Fruit fly (Drosophila melanogaster) S2 (cell line): Measurements from ENCODE around the gene CG8209.

Experiments used
- CG8478 ChIP-seq: fragments of >200 bp; optimal IDR thresholded peaks from 2 replicates; lab custom pipeline; 2018
- CTCF ChIP-seq, 2 experiments: fragments of >200 bp; optimal IDR thresholded peaks; 2 replicates each; lab custom pipeline; 2018

DNA sequence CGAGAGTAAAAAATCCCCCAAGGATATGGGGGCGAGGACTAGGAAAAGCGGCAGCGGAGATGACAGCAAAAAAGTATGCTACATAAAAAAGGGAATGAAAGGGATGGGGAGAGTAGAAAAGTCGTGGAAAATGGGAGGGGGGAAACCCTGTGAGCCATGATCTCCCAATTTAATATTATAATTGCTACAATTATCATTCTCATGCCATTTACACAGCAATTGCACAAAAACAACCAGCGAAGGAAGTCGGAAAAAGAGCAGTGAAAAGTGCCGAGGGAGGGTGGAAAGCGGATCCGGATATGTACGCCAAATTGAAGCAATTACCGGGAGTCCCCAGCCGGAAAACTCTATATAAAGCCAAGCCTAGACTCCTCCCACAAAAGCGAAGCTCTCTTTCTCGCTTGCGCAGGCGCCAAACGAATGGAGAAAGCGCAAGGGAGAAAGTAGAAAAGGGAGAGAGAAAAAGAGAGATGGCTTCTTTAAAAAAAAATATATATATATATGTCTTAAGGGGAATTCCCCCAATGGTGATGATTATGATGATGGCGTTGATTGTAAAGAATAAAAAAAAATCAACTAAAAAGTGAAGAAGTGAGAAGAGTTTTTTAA, 7.7 kb upstream of the CG8209 start:
- TF ChIP-seq CTCF (optimal IDR thresholded peaks at IDR 0.05; lab: Kevin White, UChicago) (no peak), CG8478 (lab: Kevin White, UChicago) (no peak)
